Fruit fly (Drosophila melanogaster) whole organism: ENCODE data around the gene CG13046.

Experiments used
- CG8478 ChIP-seq: fragments of >200 bp; optimal IDR thresholded peaks from 2 replicates; lab custom pipeline; 2018; ENCODE audit warnings: inconsistent platforms
- Dll ChIP-seq: fragments of >200 bp; optimal IDR thresholded peaks from 2 replicates; lab custom pipeline; 2017
- EcR ChIP-seq, 2 experiments: fragments of >200 bp; optimal IDR thresholded peaks; 2 replicates each; lab custom pipeline; 2017; ENCODE audit warnings: missing biosample characterization in 2 of 2, missing genetic modification characterization in 2 of 2, missing genetic modification reagents in 2 of 2
- psq ChIP-seq: fragments of >200 bp; optimal IDR thresholded peaks from 2 replicates; lab custom pipeline; 2017

DNA sequence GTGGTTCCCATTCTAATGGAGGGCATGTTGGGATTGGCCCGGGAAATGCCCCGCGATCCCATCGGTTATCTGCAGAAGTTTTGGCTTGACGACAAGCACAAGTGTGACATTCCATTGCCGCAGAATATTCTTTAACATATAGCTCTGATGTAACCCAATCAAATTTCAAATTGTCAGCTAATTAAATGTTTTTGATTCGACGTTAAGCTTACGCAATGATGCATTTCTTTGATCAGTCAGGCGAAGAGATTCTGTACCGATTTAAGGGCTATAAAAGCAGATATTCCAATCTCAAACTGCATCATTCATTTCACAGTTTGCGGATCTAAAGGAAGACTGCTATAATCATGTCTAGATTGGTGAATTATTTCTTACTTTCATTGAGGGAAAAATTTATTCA, 43.4 kb upstream of the CG13046 start, which contains the start of gene retinin:
- no peak for TF ChIP-seq psq (lab: Kevin White, UChicago)
- TF ChIP-seq Dll = no peak
- no peak for TF ChIP-seq CG8478
- no peak for TF ChIP-seq EcR (GFP tag; optimal IDR thresholded peaks at IDR 0.05; lab: Kevin White, UChicago)
